Fruit fly (Drosophila melanogaster) whole organism, embryonic: ENCODE data around the gene Vha68-1.
A peak's percentile ranks its signal among the peaks of the same experiment; 100 is the strongest.

ENCODE experiments used
- Bteb2 ChIP-seq: fragments of 200-800 bp; sonication (Bioruptor generic); optimal IDR thresholded peaks from 2 replicates; lab custom pipeline; 2016; ENCODE audit warnings: missing biosample characterization, missing genetic modification characterization
- CG10209 ChIP-seq: fragments of 200-800 bp; sonication (Bioruptor generic); optimal IDR thresholded peaks from 3 replicates; lab custom pipeline; 2017; ENCODE audit warnings: missing biosample characterization, mild to moderate bottlenecking, missing genetic modification characterization, missing genetic modification reagents
- CG10431 ChIP-seq: fragments of 200-800 bp; sonication (Bioruptor generic); optimal IDR thresholded peaks from 3 replicates; lab custom pipeline; 2018; ENCODE audit warnings: missing biosample characterization, mild to moderate bottlenecking, missing genetic modification characterization
- CG11093 ChIP-seq: fragments of 200-800 bp; sonication (Bioruptor generic); IDR thresholded peaks from 3 replicates; pipeline ENCODE4 v1.3.6; 2022; ENCODE audit warnings: missing biosample characterization, missing genetic modification characterization
- CG11456 ChIP-seq: fragments of 200-800 bp; sonication (Bioruptor generic); IDR thresholded peaks from 3 replicates; pipeline ENCODE4 v1.3.6; 2022; ENCODE audit warnings: missing biosample characterization, missing genetic modification characterization
- CG12071 ChIP-seq: fragments of 200-800 bp; sonication (Bioruptor generic); optimal IDR thresholded peaks from 3 replicates; lab custom pipeline; 2018; ENCODE audit warnings: missing biosample characterization, mild to moderate bottlenecking, missing genetic modification characterization
- CG12659 ChIP-seq: fragments of 200-800 bp; sonication (Bioruptor generic); optimal IDR thresholded peaks from 3 replicates; lab custom pipeline; 2017; ENCODE audit warnings: mild to moderate bottlenecking, missing biosample characterization, missing genetic modification reagents, missing genetic modification characterization
- CG15514 ChIP-seq: fragments of 200-800 bp; sonication (Bioruptor generic); optimal IDR thresholded peaks from 3 replicates; lab custom pipeline; 2017; ENCODE audit warnings: missing biosample characterization, missing genetic modification characterization, mild to moderate bottlenecking, moderate library complexity, missing genetic modification reagents
- CG1603 ChIP-seq: fragments of 200-800 bp; sonication (Bioruptor generic); optimal IDR thresholded peaks from 2 replicates; lab custom pipeline; 2019; ENCODE audit warnings: missing biosample characterization, mild to moderate bottlenecking, missing genetic modification characterization, moderate library complexity
- CG17829 ChIP-seq: fragments of 200-800 bp; optimal IDR thresholded peaks from 2 replicates; lab custom pipeline; 2019; ENCODE audit warnings: missing biosample characterization, mild to moderate bottlenecking, missing genetic modification characterization, moderate library complexity
- CG18262 ChIP-seq: fragments of 200-800 bp; optimal IDR thresholded peaks from 3 replicates; lab custom pipeline; 2019; ENCODE audit warnings: missing biosample characterization, mild to moderate bottlenecking, missing genetic modification characterization, moderate library complexity
- CG18619 ChIP-seq: fragments of 200-800 bp; sonication (Bioruptor generic); optimal IDR thresholded peaks from 3 replicates; lab custom pipeline; 2017; ENCODE audit warnings: missing biosample characterization, mild to moderate bottlenecking, missing genetic modification characterization
- CG30020 ChIP-seq: fragments of 200-800 bp; optimal IDR thresholded peaks from 2 replicates; lab custom pipeline; 2019; ENCODE audit warnings: missing biosample characterization, mild to moderate bottlenecking, missing genetic modification characterization, moderate library complexity
- CG30403 ChIP-seq: fragments of 200-800 bp; sonication (Bioruptor generic); optimal IDR thresholded peaks from 3 replicates; lab custom pipeline; 2016; ENCODE audit warnings: missing biosample characterization, missing genetic modification characterization
- CG31388 ChIP-seq: fragments of 200-800 bp; sonication (Bioruptor generic); optimal IDR thresholded peaks from 2 replicates; lab custom pipeline; 2016; ENCODE audit warnings: missing biosample characterization, missing genetic modification characterization
- CG34224 ChIP-seq: fragments of 200-800 bp; sonication (Bioruptor generic); IDR thresholded peaks from 3 replicates; pipeline ENCODE4 v1.3.6; 2022; ENCODE audit warnings: missing biosample characterization, missing genetic modification characterization; ENCODE audit not compliant: partially characterized antibody
- CG4360 ChIP-seq: fragments of 200-800 bp; sonication (Bioruptor generic); IDR thresholded peaks from 2 replicates; pipeline ENCODE4 v1.3.6; 2022; ENCODE audit warnings: missing biosample characterization, missing genetic modification characterization
- CG4730 ChIP-seq: fragments of 200-800 bp; sonication (Bioruptor generic); IDR thresholded peaks from 2 replicates; pipeline ENCODE4 v1.3.6; 2022; ENCODE audit warnings: missing biosample characterization, missing genetic modification characterization
- CG6854 ChIP-seq: fragments of 200-800 bp; sonication (Bioruptor generic); optimal IDR thresholded peaks from 3 replicates; lab custom pipeline; 2017; ENCODE audit warnings: missing biosample characterization, mild to moderate bottlenecking, missing genetic modification characterization
- CG7372 ChIP-seq: fragments of 200-800 bp; sonication (Bioruptor generic); IDR thresholded peaks from 2 replicates; pipeline ENCODE4 v1.3.6; 2022; ENCODE audit warnings: missing biosample characterization, missing genetic modification characterization
- CG7556 ChIP-seq: fragments of 200-800 bp; sonication (Bioruptor generic); optimal IDR thresholded peaks from 2 replicates; lab custom pipeline; 2017; ENCODE audit warnings: missing biosample characterization, mild to moderate bottlenecking, missing genetic modification characterization
- CG8290 ChIP-seq, 3 experiments: fragments of 200-800 bp; sonication (Bioruptor generic); optimal IDR thresholded peaks; 2 replicates each; lab custom pipeline; 2016 to 2019; ENCODE audit warnings: missing biosample characterization in 3 of 3, missing genetic modification characterization in 3 of 3, mild to moderate bottlenecking in 2 of 3, moderate library complexity in 1 of 3
- CoRest ChIP-seq: fragments of 200-800 bp; sonication (Bioruptor generic); optimal IDR thresholded peaks from 3 replicates; lab custom pipeline; 2018; ENCODE audit warnings: missing biosample characterization, mild to moderate bottlenecking, missing genetic modification characterization, moderate library complexity
- Dbx ChIP-seq: fragments of 200-800 bp; sonication (Bioruptor generic); IDR thresholded peaks from 3 replicates; pipeline ENCODE4 v1.3.6; 2022; ENCODE audit warnings: missing biosample characterization, missing genetic modification characterization
- Ets97D ChIP-seq: fragments of 200-800 bp; sonication (Bioruptor generic); optimal IDR thresholded peaks from 3 replicates; lab custom pipeline; 2016; ENCODE audit warnings: missing biosample characterization, missing genetic modification characterization
- H15 ChIP-seq: fragments of 200-800 bp; sonication (Bioruptor generic); IDR thresholded peaks from 3 replicates; pipeline ENCODE4 v1.3.6; 2022; ENCODE audit warnings: missing biosample characterization, missing genetic modification characterization
- Kr ChIP-seq: fragments of 200-800 bp; sonication (Bioruptor generic); optimal IDR thresholded peaks from 2 replicates; lab custom pipeline; 2017; ENCODE audit warnings: missing biosample characterization, mild to moderate bottlenecking, missing genetic modification characterization
- Meics ChIP-seq: fragments of 200-800 bp; sonication (Bioruptor generic); optimal IDR thresholded peaks from 2 replicates; lab custom pipeline; 2017; ENCODE audit warnings: missing biosample characterization, mild to moderate bottlenecking, missing genetic modification characterization
- NC2β ChIP-seq: fragments of 200-800 bp; sonication (Bioruptor generic); optimal IDR thresholded peaks from 2 replicates; lab custom pipeline; 2016; ENCODE audit warnings: missing biosample characterization, missing genetic modification characterization
- Ravus ChIP-seq: fragments of 200-800 bp; sonication (Bioruptor generic); IDR thresholded peaks from 2 replicates; pipeline ENCODE4 v1.3.6; 2022; ENCODE audit warnings: missing biosample characterization, missing genetic modification characterization
- amos ChIP-seq: fragments of 200-800 bp; sonication (Bioruptor generic); IDR thresholded peaks from 2 replicates; pipeline ENCODE4 v1.3.6; 2022; ENCODE audit warnings: missing biosample characterization, missing genetic modification characterization; ENCODE audit not compliant: partially characterized antibody
- ato ChIP-seq: fragments of 200-800 bp; sonication (Bioruptor generic); IDR thresholded peaks from 2 replicates; pipeline ENCODE4 v1.3.6; 2022; ENCODE audit warnings: missing biosample characterization, missing genetic modification characterization; ENCODE audit not compliant: partially characterized antibody
- bigmax ChIP-seq: fragments of 200-800 bp; sonication (Bioruptor generic); optimal IDR thresholded peaks from 2 replicates; lab custom pipeline; 2018; ENCODE audit warnings: missing biosample characterization, mild to moderate bottlenecking, missing genetic modification characterization
- btn ChIP-seq: fragments of 200-800 bp; sonication (Bioruptor generic); optimal IDR thresholded peaks from 2 replicates; lab custom pipeline; 2016; ENCODE audit warnings: missing biosample characterization, missing genetic modification characterization
- crc ChIP-seq: fragments of 200-800 bp; sonication (Bioruptor generic); optimal IDR thresholded peaks from 2 replicates; lab custom pipeline; 2016; ENCODE audit warnings: missing biosample characterization, missing genetic modification characterization
- crp ChIP-seq, 2 experiments: fragments of 200-800 bp; sonication (Bioruptor generic); optimal IDR thresholded peaks; 2 replicates in 1 of 2; 3 replicates in 1 of 2; lab custom pipeline; 2017; ENCODE audit warnings: missing biosample characterization in 2 of 2, missing genetic modification characterization in 2 of 2, mild to moderate bottlenecking in 1 of 2, moderate library complexity in 1 of 2
- da ChIP-seq: fragments of 200-800 bp; sonication (Bioruptor generic); optimal IDR thresholded peaks from 2 replicates; lab custom pipeline; 2016; ENCODE audit warnings: missing biosample characterization, missing genetic modification characterization
- dmrt99B ChIP-seq: fragments of 200-800 bp; sonication (Bioruptor generic); optimal IDR thresholded peaks from 2 replicates; lab custom pipeline; 2018; ENCODE audit warnings: missing biosample characterization, mild to moderate bottlenecking, missing genetic modification characterization, moderate library complexity
- gcm ChIP-seq: fragments of 200-800 bp; sonication (Bioruptor generic); optimal IDR thresholded peaks from 2 replicates; lab custom pipeline; 2019; ENCODE audit warnings: missing biosample characterization, mild to moderate bottlenecking, missing genetic modification characterization, moderate library complexity
- gem ChIP-seq: fragments of 200-800 bp; sonication (Bioruptor generic); optimal IDR thresholded peaks from 2 replicates; lab custom pipeline; 2019; ENCODE audit warnings: missing biosample characterization, mild to moderate bottlenecking, missing genetic modification characterization, moderate library complexity
- gt ChIP-seq: fragments of 200-800 bp; sonication (Bioruptor generic); IDR thresholded peaks from 2 replicates; pipeline ENCODE4 v1.3.6; 2022; ENCODE audit warnings: missing biosample characterization, missing genetic modification characterization
- ken ChIP-seq: fragments of 200-800 bp; sonication (Bioruptor generic); IDR thresholded peaks from 3 replicates; pipeline ENCODE4 v1.3.6; 2022; ENCODE audit warnings: missing biosample characterization, missing genetic modification characterization
- lab ChIP-seq: fragments of 200-800 bp; sonication (Bioruptor generic); optimal IDR thresholded peaks from 3 replicates; lab custom pipeline; 2017; ENCODE audit warnings: missing biosample characterization, missing genetic modification characterization, mild to moderate bottlenecking, moderate library complexity, missing genetic modification reagents
- lmd ChIP-seq: fragments of 200-800 bp; sonication (Bioruptor generic); IDR thresholded peaks from 2 replicates; pipeline ENCODE4 v1.3.6; 2022; ENCODE audit warnings: missing biosample characterization, missing genetic modification characterization
- nau ChIP-seq: fragments of 200-800 bp; sonication (Bioruptor generic); optimal IDR thresholded peaks from 3 replicates; lab custom pipeline; 2017; ENCODE audit warnings: missing biosample characterization, mild to moderate bottlenecking, missing genetic modification characterization, missing genetic modification reagents
- pfk ChIP-seq: fragments of 200-800 bp; sonication (Bioruptor generic); optimal IDR thresholded peaks from 2 replicates; lab custom pipeline; 2018; ENCODE audit warnings: missing biosample characterization, mild to moderate bottlenecking, missing genetic modification characterization, moderate library complexity
- ranshi ChIP-seq: fragments of 200-800 bp; sonication (Bioruptor generic); IDR thresholded peaks from 2 replicates; pipeline ENCODE4 v1.3.6; 2022; ENCODE audit warnings: missing biosample characterization, missing genetic modification characterization
- tap ChIP-seq: fragments of 200-800 bp; optimal IDR thresholded peaks from 3 replicates; lab custom pipeline; 2019; ENCODE audit warnings: missing biosample characterization, mild to moderate bottlenecking, missing genetic modification characterization, moderate library complexity
- tgo ChIP-seq: fragments of 200-800 bp; sonication (Bioruptor generic); IDR thresholded peaks from 3 replicates; pipeline ENCODE4 v1.3.6; 2022; ENCODE audit warnings: missing biosample characterization, missing genetic modification characterization
- wek ChIP-seq: fragments of 200-800 bp; sonication (Bioruptor generic); optimal IDR thresholded peaks from 3 replicates; lab custom pipeline; 2018; ENCODE audit warnings: missing biosample characterization, mild to moderate bottlenecking, missing genetic modification characterization, moderate library complexity

Vha68-1 gene

DNA sequence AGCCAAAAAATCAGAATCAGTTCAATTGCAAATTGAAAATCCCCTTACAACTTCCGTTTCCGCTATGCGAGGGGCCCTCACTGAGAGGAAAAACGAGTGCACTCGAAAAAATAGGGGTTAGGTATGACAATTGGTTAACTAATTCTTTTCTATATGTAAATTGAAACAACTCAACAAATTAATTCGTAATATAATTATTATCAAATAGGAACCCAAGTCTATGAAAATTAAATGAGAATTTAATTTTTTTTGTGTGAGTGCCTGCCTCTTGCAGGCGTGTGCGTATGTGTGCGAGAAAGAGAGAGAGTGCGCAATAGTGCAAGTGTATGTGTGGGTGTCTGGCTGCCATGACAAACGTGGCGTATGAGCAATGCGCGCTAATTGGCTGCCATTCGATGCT is 21.8 kb downstream of the Vha68-1 start:
- no peak for TF ChIP-seq btn (GFP tag; lab: Kevin White, UChicago)
- TF ChIP-seq amos (GFP tag; lab: Robert Waterston, UW): no peak
- TF ChIP-seq CG11093 (GFP tag; lab: Robert Waterston, UW): peak; percentile 33; the same call in 1 of the 3 replicates
- no peak for TF ChIP-seq Dbx (GFP tag; lab: Robert Waterston, UW)
- TF ChIP-seq gem: peak; percentile 53
- TF ChIP-seq CG18619: no peak
- peak; percentile 24 for TF ChIP-seq CG18262 (tag; lab: Kevin White, UChicago)
- no peak for TF ChIP-seq gcm
- TF ChIP-seq bigmax (GFP tag; lab: Kevin White, UChicago): no peak
- TF ChIP-seq CG8290 (GFP tag; optimal IDR thresholded peaks at IDR 0.05; lab: Kevin White, UChicago): no peak
- no peak for TF ChIP-seq CG8290 (tag; optimal IDR thresholded peaks at IDR 0.05; lab: Kevin White, UChicago)
- TF ChIP-seq wek (GFP tag; lab: Kevin White, UChicago): no peak
- no peak for TF ChIP-seq Ets97D (GFP tag; lab: Kevin White, UChicago)
- TF ChIP-seq nau (GFP tag; lab: Kevin White, UChicago): no peak
- TF ChIP-seq CG11456 (GFP tag; lab: Robert Waterston, UW): 0 out of 3 replicates have a peak, but pooled peaks have one; percentile 57
- no peak for TF ChIP-seq CG12659
- no peak for TF ChIP-seq pfk (GFP tag; lab: Kevin White, UChicago)
- no peak; the same call in 1 of the 2 replicates for TF ChIP-seq lmd (GFP tag; lab: Robert Waterston, UW)
- no peak for TF ChIP-seq da
- no peak for TF ChIP-seq NC2β (GFP tag; lab: Kevin White, UChicago)
- TF ChIP-seq CG10209 (GFP tag; lab: Kevin White, UChicago): peak; percentile 2
- no peak for TF ChIP-seq CG10431 (GFP tag; lab: Kevin White, UChicago)
- no peak for TF ChIP-seq CG31388 (GFP tag; lab: Kevin White, UChicago)
- no peak for TF ChIP-seq CG30020
- 0 out of 3 replicates have a peak, but pooled peaks have one; percentile 20 for TF ChIP-seq ken (GFP tag; lab: Robert Waterston, UW)
- no peak for TF ChIP-seq crc
- no peak for TF ChIP-seq ranshi (GFP tag; lab: Robert Waterston, UW)
- TF ChIP-seq CG17829: no peak
- no peak for TF ChIP-seq CG34224
- 0 out of 2 replicates have a peak, but pooled peaks have one; percentile 6 for TF ChIP-seq gt (GFP tag; lab: Robert Waterston, UW)
- 0 out of 3 replicates have a peak, but pooled peaks have one; percentile 17 for TF ChIP-seq H15 (GFP tag; lab: Robert Waterston, UW)
- no peak for TF ChIP-seq CG12071 (GFP tag; lab: Kevin White, UChicago)
- TF ChIP-seq crp (GFP tag; optimal IDR thresholded peaks at IDR 0.05; lab: Kevin White, UChicago): no peak
- TF ChIP-seq CG1603 (tag; lab: Kevin White, UChicago): no peak
- peak; percentile 23 for TF ChIP-seq lab (GFP tag; lab: Kevin White, UChicago)
- TF ChIP-seq Kr (GFP tag; lab: Kevin White, UChicago): no peak
- TF ChIP-seq tap (tag; lab: Kevin White, UChicago): no peak
- no peak for TF ChIP-seq CG7372 (GFP tag; lab: Robert Waterston, UW)
- no peak for TF ChIP-seq CG6854
- no peak for TF ChIP-seq CG4730 (GFP tag; lab: Robert Waterston, UW)
- no peak for TF ChIP-seq CG15514
- no peak for TF ChIP-seq Ravus
- TF ChIP-seq CG4360 (GFP tag; lab: Robert Waterston, UW): no peak
- peak; percentile 52 for TF ChIP-seq dmrt99B (tag; lab: Kevin White, UChicago)
- TF ChIP-seq ato (GFP tag; lab: Robert Waterston, UW): no peak
- no peak for TF ChIP-seq Meics
- TF ChIP-seq CoRest (tag; lab: Kevin White, UChicago): no peak
- TF ChIP-seq CG7556 (GFP tag; lab: Kevin White, UChicago): peak; percentile 8
- peak; percentile 30 for TF ChIP-seq CG30403 (GFP tag; lab: Kevin White, UChicago)
- peak; percentile 18; the same call in 1 of the 3 replicates for TF ChIP-seq tgo (GFP tag; lab: Robert Waterston, UW)
- TF ChIP-seq Bteb2 (GFP tag; lab: Kevin White, UChicago): no peak
